Fruit fly (Drosophila melanogaster) whole organism, wandering third instar larva: Measurements from ENCODE around the gene D.

Experiments used
- Abd-B ChIP-seq: fragments of >200 bp; optimal IDR thresholded peaks from 2 replicates; lab custom pipeline; 2017; ENCODE audit warnings: missing biosample characterization, missing genetic modification characterization
- CG32264 ChIP-seq: fragments of 200-800 bp; sonication (Bioruptor generic); optimal IDR thresholded peaks from 2 replicates; lab custom pipeline; 2016; ENCODE audit warnings: missing biosample characterization, missing genetic modification characterization
- CG9705 ChIP-seq: fragments of 200-800 bp; sonication (Bioruptor generic); optimal IDR thresholded peaks from 2 replicates; lab custom pipeline; 2018; ENCODE audit warnings: missing biosample characterization, mild to moderate bottlenecking, missing genetic modification characterization
- CrebA ChIP-seq: fragments of 200-800 bp; sonication (Bioruptor generic); optimal IDR thresholded peaks from 2 replicates; lab custom pipeline; 2016; ENCODE audit warnings: missing biosample characterization, mild to moderate bottlenecking, missing genetic modification characterization, borderline replicate concordance
- Dfd ChIP-seq: fragments of >200 bp; optimal IDR thresholded peaks from 2 replicates; lab custom pipeline; 2017; ENCODE audit warnings: missing biosample characterization, missing genetic modification characterization
- Dif ChIP-seq: fragments of 200-275, 200-300 bp; sonication (Bioruptor generic); optimal IDR thresholded peaks from 2 replicates; lab custom pipeline; 2018; ENCODE audit warnings: missing biosample characterization, missing genetic modification characterization; ENCODE audit not compliant: partially characterized antibody
- HLH106 ChIP-seq: fragments of 200-800 bp; optimal IDR thresholded peaks from 3 replicates; lab custom pipeline; 2019; ENCODE audit warnings: missing biosample characterization, mild to moderate bottlenecking, missing genetic modification characterization, moderate library complexity
- Hnf4 ChIP-seq: fragments of 200-800 bp; sonication (Bioruptor generic); optimal IDR thresholded peaks from 2 replicates; lab custom pipeline; 2016; ENCODE audit warnings: missing biosample characterization, mild to moderate bottlenecking, missing genetic modification characterization
- Hr78 ChIP-seq: fragments of >200 bp; optimal IDR thresholded peaks from 2 replicates; lab custom pipeline; 2017; ENCODE audit warnings: missing biosample characterization, missing genetic modification characterization
- Hr83 ChIP-seq: fragments of 200-300 bp; sonication (Bioruptor generic); optimal IDR thresholded peaks from 2 replicates; lab custom pipeline; 2016; ENCODE audit warnings: missing biosample characterization, mild to moderate bottlenecking, missing genetic modification characterization, moderate library complexity; ENCODE audit not compliant: poor library complexity, severe bottlenecking
- Jra ChIP-seq: sonication (Bioruptor generic); optimal IDR thresholded peaks from 2 replicates; lab custom pipeline; 2016; ENCODE audit warnings: missing biosample characterization, missing genetic modification characterization
- Mio ChIP-seq: sonication (Bioruptor generic); optimal IDR thresholded peaks from 2 replicates; lab custom pipeline; 2016; ENCODE audit warnings: missing biosample characterization, missing genetic modification characterization
- Myc ChIP-seq: fragments of >200 bp; optimal IDR thresholded peaks from 2 replicates; lab custom pipeline; 2017
- N ChIP-seq: fragments of >200 bp; optimal IDR thresholded peaks from 2 replicates; lab custom pipeline; 2018; ENCODE audit warnings: missing biosample characterization, missing external identifiers, missing genetic modification characterization
- OdsH ChIP-seq: fragments of 200-800 bp; sonication (Bioruptor generic); optimal IDR thresholded peaks from 2 replicates; lab custom pipeline; 2016; ENCODE audit warnings: missing biosample characterization, mild to moderate bottlenecking, missing genetic modification characterization
- Rel ChIP-seq, 2 experiments: fragments of 200-800 bp; sonication (Bioruptor generic) in 1 of 2; optimal IDR thresholded peaks; 2 replicates in 1 of 2; 3 replicates in 1 of 2; lab custom pipeline; 2016 to 2019; ENCODE audit warnings: mild to moderate bottlenecking in 2 of 2, missing biosample characterization in 2 of 2, missing genetic modification characterization in 2 of 2, moderate library complexity in 1 of 2
- Sp1 ChIP-seq: fragments of 200-800 bp; sonication (Bioruptor generic); optimal IDR thresholded peaks from 3 replicates; lab custom pipeline; 2019; ENCODE audit warnings: missing biosample characterization, mild to moderate bottlenecking, missing genetic modification characterization, moderate library complexity
- Vsx2 ChIP-seq: fragments of 200-300, 225-300 bp; sonication (Bioruptor generic); optimal IDR thresholded peaks from 2 replicates; lab custom pipeline; 2018; ENCODE audit warnings: missing biosample characterization, missing genetic modification characterization; ENCODE audit not compliant: partially characterized antibody
- brk ChIP-seq: fragments of 200-800 bp; sonication (Bioruptor generic); optimal IDR thresholded peaks from 2 replicates; lab custom pipeline; 2016; ENCODE audit warnings: missing biosample characterization, mild to moderate bottlenecking, missing genetic modification characterization
- dl ChIP-seq, 2 experiments: fragments of 175-275, 200-275 bp in 1 of 2; fragments of 200-275 bp in 1 of 2; sonication (Bioruptor generic); optimal IDR thresholded peaks; lab custom pipeline; 2018; ENCODE audit warnings: mild to moderate bottlenecking in 2 of 2, missing biosample characterization in 2 of 2, missing genetic modification characterization in 2 of 2, moderate library complexity in 2 of 2; ENCODE audit not compliant: partially characterized antibody in 2 of 2, insufficient read depth in 1 of 2
- dmrt93B ChIP-seq: fragments of 200-800 bp; sonication (Bioruptor generic); optimal IDR thresholded peaks from 2 replicates; lab custom pipeline; 2018; ENCODE audit warnings: missing biosample characterization, mild to moderate bottlenecking, missing genetic modification characterization
- dsf ChIP-seq: sonication (Bioruptor generic); optimal IDR thresholded peaks from 2 replicates; lab custom pipeline; 2016; ENCODE audit warnings: missing biosample characterization, missing genetic modification characterization, borderline replicate concordance
- ey ChIP-seq: fragments of 200-800 bp; sonication (Bioruptor generic); optimal IDR thresholded peaks from 2 replicates; lab custom pipeline; 2016; ENCODE audit warnings: missing biosample characterization, missing genetic modification characterization
- foxo ChIP-seq, 2 experiments: fragments of 200-800 bp; sonication (Bioruptor generic); optimal IDR thresholded peaks; 2 replicates in 1 of 2; 3 replicates in 1 of 2; lab custom pipeline; 2016 to 2017; ENCODE audit warnings: missing biosample characterization in 2 of 2, missing genetic modification characterization in 2 of 2
- fru ChIP-seq: fragments of 200-800 bp; sonication (Bioruptor generic); optimal IDR thresholded peaks from 3 replicates; lab custom pipeline; 2016; ENCODE audit warnings: missing biosample characterization, mild to moderate bottlenecking, missing genetic modification characterization
- jim ChIP-seq: fragments of 175-275, 200-325 bp; sonication (Bioruptor generic); optimal IDR thresholded peaks from 2 replicates; lab custom pipeline; 2016; ENCODE audit warnings: missing biosample characterization, mild to moderate bottlenecking, missing genetic modification characterization
- lola ChIP-seq: fragments of >200 bp; optimal IDR thresholded peaks from 2 replicates; lab custom pipeline; 2017; ENCODE audit warnings: missing biosample characterization, missing genetic modification characterization
- pan ChIP-seq: fragments of >200 bp; optimal IDR thresholded peaks from 2 replicates; lab custom pipeline; 2017
- psq ChIP-seq: fragments of 200-800 bp; sonication (Bioruptor generic); optimal IDR thresholded peaks from 3 replicates; lab custom pipeline; 2017; ENCODE audit warnings: missing biosample characterization, mild to moderate bottlenecking, missing genetic modification characterization, moderate library complexity
- rgr ChIP-seq: fragments of 200-800 bp; sonication (Bioruptor generic); optimal IDR thresholded peaks from 3 replicates; lab custom pipeline; 2016; ENCODE audit warnings: missing biosample characterization, mild to moderate bottlenecking, missing genetic modification characterization
- sage ChIP-seq: fragments of 200-800 bp; sonication (Bioruptor generic); optimal IDR thresholded peaks from 2 replicates; lab custom pipeline; 2016; ENCODE audit warnings: missing biosample characterization, mild to moderate bottlenecking, missing genetic modification characterization
- sv ChIP-seq: fragments of 200-800 bp; sonication (Bioruptor generic); optimal IDR thresholded peaks from 3 replicates; lab custom pipeline; 2016; ENCODE audit warnings: missing biosample characterization, missing genetic modification characterization
- tai ChIP-seq: sonication (Bioruptor generic); optimal IDR thresholded peaks from 2 replicates; lab custom pipeline; 2016; ENCODE audit warnings: missing biosample characterization, missing genetic modification characterization
- woc ChIP-seq: sonication (Bioruptor generic); optimal IDR thresholded peaks from 2 replicates; lab custom pipeline; 2016; ENCODE audit warnings: missing biosample characterization, mild to moderate bottlenecking, missing genetic modification characterization

The D gene

dm6 chr3L:14189957-14190624 is 11.7 kb upstream of the D start:
- peak; percentile 99 for TF ChIP-seq Vsx2 (GFP tag; lab: Kevin White, UChicago)
- TF ChIP-seq HLH106 (tag; lab: Kevin White, UChicago), result peak; percentile 64
- peak; percentile 8 for TF ChIP-seq fru (GFP tag; lab: Kevin White, UChicago)
- TF ChIP-seq Rel (GFP tag; optimal IDR thresholded peaks at IDR 0.05; lab: Kevin White, UChicago), result no peak
- no peak for TF ChIP-seq Rel (tag; optimal IDR thresholded peaks at IDR 0.05; lab: Kevin White, UChicago)
- peak; percentile 1 for TF ChIP-seq Hnf4
- TF ChIP-seq, all 38 proteins: peak for 4

DNA sequence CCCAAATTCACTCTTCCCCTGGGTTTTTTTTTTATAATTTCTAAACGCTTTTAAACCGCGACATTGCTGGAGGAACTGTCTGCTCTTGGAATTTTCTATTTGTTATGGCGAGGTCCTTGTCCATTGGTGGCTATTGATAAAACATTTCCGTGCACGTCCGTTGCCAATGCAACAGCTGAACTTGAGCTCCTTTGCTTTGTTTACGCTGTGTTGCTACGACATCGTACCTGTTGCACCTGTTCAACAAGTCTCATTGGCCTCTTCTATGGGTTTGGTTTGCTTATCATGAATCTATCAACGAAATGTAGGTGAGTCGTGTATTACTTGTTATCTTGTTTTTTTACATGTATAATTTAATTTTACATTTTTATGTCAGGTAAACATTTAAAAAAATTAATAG is 11.0 kb upstream of the D start, which contains the start of gene nan:
Gene nan, minus strand, starts transcription at position 218 of the 400 bp plus-strand sequence.
- TF ChIP-seq fru (GFP tag; lab: Kevin White, UChicago) (no peak), Vsx2 (GFP tag; lab: Kevin White, UChicago) (no peak), foxo (GFP tag; optimal IDR thresholded peaks at IDR 0.05; lab: Kevin White, UChicago) (no peak), pan (lab: Kevin White, UChicago) (no peak)
- TF ChIP-seq, all 38 proteins: peak for 0

dm6 chr3L:14185049-14185448 is 6.6 kb upstream of the D start:
- no peak for TF ChIP-seq dsf

dm6 chr3L:14177476-14178179 is 792 bp downstream of the D start:
- TF ChIP-seq Hr83 (GFP tag; lab: Kevin White, UChicago) (no peak), tai (GFP tag; lab: Kevin White, UChicago) (no peak), sv (no peak), CG32264 (GFP tag; lab: Kevin White, UChicago) (no peak), CG9705 (GFP tag; lab: Kevin White, UChicago) (no peak), foxo (GFP tag; optimal IDR thresholded peaks at IDR 0.05; lab: Kevin White, UChicago) (no peak), psq (GFP tag; lab: Kevin White, UChicago) (peak; percentile 22), rgr (no peak), CrebA (GFP tag; lab: Kevin White, UChicago) (no peak), Hnf4 (no peak), ey (GFP tag; lab: Kevin White, UChicago) (no peak), sage (GFP tag; lab: Kevin White, UChicago) (no peak), fru (GFP tag; lab: Kevin White, UChicago) (no peak), brk (no peak), jim (GFP tag; lab: Kevin White, UChicago) (no peak), HLH106 (tag; lab: Kevin White, UChicago) (no peak), Rel (GFP tag; optimal IDR thresholded peaks at IDR 0.05; lab: Kevin White, UChicago) (no peak), Rel (tag; optimal IDR thresholded peaks at IDR 0.05; lab: Kevin White, UChicago) (no peak), pan (lab: Kevin White, UChicago) (no peak), Jra (GFP tag; lab: Kevin White, UChicago) (no peak), Dfd (GFP tag; lab: Kevin White, UChicago) (no peak), Vsx2 (GFP tag; lab: Kevin White, UChicago) (peak; percentile 35), Myc (no peak), woc (no peak), Mio (GFP tag; lab: Kevin White, UChicago) (no peak), OdsH (GFP tag; lab: Kevin White, UChicago) (no peak), Hr78 (GFP tag; lab: Kevin White, UChicago) (no peak), Abd-B (no peak), dl (GFP tag; optimal IDR thresholded peaks at IDR 0.05; lab: Kevin White, UChicago; ENCODE audit: insufficient read depth in 1 of 2, partially characterized antibody in 2 of 2) (peak; percentile 35 to 51), Sp1 (no peak), N (no peak), Dif (peak; percentile 65), dsf (no peak), lola (GFP tag; lab: Kevin White, UChicago) (no peak), dmrt93B (no peak)
